Worm (Caenorhabditis elegans) whole organism, late embryonic: ENCODE measurements around the gene srx-77.

Experiments used
- ahr-1 ChIP-seq: sonication (generic microtip); optimal IDR thresholded peaks from 2 replicates; lab custom pipeline; 2016; ENCODE audit warnings: missing genetic modification characterization, missing compliant biosample characterization
- ama-1 ChIP-seq: fragments of 150-350 bp; optimal IDR thresholded peaks from 2 replicates; lab custom pipeline; 2014
- gmeb-2 ChIP-seq: sonication (generic microtip); optimal IDR thresholded peaks from 2 replicates; lab custom pipeline; 2016; ENCODE audit warnings: missing genetic modification characterization, inconsistent platforms, missing compliant biosample characterization
- hlh-13 ChIP-seq: fragments of 200-800 bp; sonication (Bioruptor generic); optimal IDR thresholded peaks from 2 replicates; lab custom pipeline; 2018; ENCODE audit warnings: mild to moderate bottlenecking, missing genetic modification characterization, missing compliant biosample characterization
- nfya-1 ChIP-seq: sonication (generic microtip); optimal IDR thresholded peaks from 2 replicates; lab custom pipeline; 2017; ENCODE audit warnings: missing genetic modification characterization, mild to moderate bottlenecking, missing compliant biosample characterization, antibody characterized with exemption, moderate library complexity
- sox-4 ChIP-seq: sonication (generic microtip); optimal IDR thresholded peaks from 2 replicates; lab custom pipeline; 2017; ENCODE audit warnings: mild to moderate bottlenecking, missing genetic modification characterization, inconsistent platforms, missing compliant biosample characterization
- tbx-7 ChIP-seq: sonication (generic microtip); optimal IDR thresholded peaks from 2 replicates; lab custom pipeline; 2016; ENCODE audit warnings: missing genotype, missing genetic modification characterization, missing compliant biosample characterization
- unc-55 ChIP-seq: sonication (generic microtip); optimal IDR thresholded peaks from 2 replicates; lab custom pipeline; 2017; ENCODE audit warnings: missing biosample characterization, missing genetic modification reagents, missing genetic modification characterization

DNA sequence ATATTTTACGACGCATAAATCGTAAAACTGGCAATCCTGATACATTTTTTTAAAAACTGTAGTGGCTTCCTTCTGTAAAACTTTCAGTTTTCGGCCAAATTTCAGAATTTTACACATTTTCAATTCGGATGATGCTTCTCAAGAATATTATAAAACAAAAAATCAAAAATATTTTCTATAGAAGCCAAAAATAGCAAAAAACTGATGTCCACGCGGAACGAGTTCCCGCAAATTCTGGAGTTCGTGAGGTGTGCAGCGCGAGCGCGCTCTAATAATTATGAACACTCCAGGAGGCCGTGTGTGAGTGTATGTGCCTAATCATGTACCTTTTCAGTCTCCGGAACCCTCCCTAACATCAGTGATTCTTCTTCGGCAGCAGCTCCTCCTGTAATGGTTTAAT is 51.3 kb downstream of the srx-77 start, which contains the start of gene sumv-2:
- no peak for TF ChIP-seq tbx-7 (tag; lab: Kevin White, UChicago)
- TF ChIP-seq hlh-13 = no peak
- TF ChIP-seq gmeb-2 = no peak
- no peak for TF ChIP-seq nfya-1 (tag; lab: Kevin White, UChicago)
- no peak for TF ChIP-seq ahr-1
- TF ChIP-seq ama-1 = no peak
- no peak for TF ChIP-seq sox-4 (tag; lab: Kevin White, UChicago)
- TF ChIP-seq unc-55 (GFP tag; lab: Kevin White, UChicago) = no peak
